Fruit fly (Drosophila melanogaster) Kc167 (cell line): ENCODE data around the gene CG17109.

Experiments
- Myc ChIP-seq: fragments of >200 bp; optimal IDR thresholded peaks from 2 replicates; lab custom pipeline; 2017; ENCODE audit warnings: missing external identifiers
- Sin3A ChIP-seq: fragments of >200 bp; optimal IDR thresholded peaks from 2 replicates; lab custom pipeline; 2018; ENCODE audit warnings: missing external identifiers
- h ChIP-seq: fragments of >200 bp; optimal IDR thresholded peaks from 3 replicates; lab custom pipeline; 2018; ENCODE audit warnings: missing external identifiers
- insv ChIP-seq: fragments of >200 bp; optimal IDR thresholded peaks from 3 replicates; lab custom pipeline; 2018; ENCODE audit warnings: missing external identifiers
- psq ChIP-seq: fragments of >200 bp; optimal IDR thresholded peaks from 2 replicates; lab custom pipeline; 2017; ENCODE audit warnings: missing external identifiers
- ttk ChIP-seq: sonication (Bioruptor generic); optimal IDR thresholded peaks from 2 replicates; lab custom pipeline; 2017; ENCODE audit warnings: missing external identifiers

CG17109 gene

DNA sequence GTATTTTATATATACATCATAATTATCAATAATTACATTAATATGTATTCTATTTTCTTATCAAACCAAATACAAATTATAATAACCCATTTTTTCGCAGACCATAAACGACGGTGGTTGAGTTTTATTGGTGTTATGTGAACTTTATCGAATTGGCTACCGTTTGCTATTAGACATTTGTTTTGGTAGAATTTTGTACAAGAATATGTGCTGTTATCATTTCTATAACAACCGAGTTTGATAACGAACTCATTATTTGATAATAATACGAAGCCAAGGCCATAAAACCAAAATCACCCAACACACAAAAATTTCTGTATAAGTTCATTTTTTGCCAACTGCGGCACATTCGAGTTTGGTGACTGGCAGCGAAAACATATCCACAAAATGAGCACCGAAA lies at the start of gene CG17109:
Gene CG17109, plus strand, starts transcription at position 345 of the 400 bp plus-strand sequence.
- TF ChIP-seq h (lab: Kevin White, UChicago) (no peak), psq (lab: Kevin White, UChicago) (no peak), Sin3A (lab: Kevin White, UChicago) (no peak), insv (no peak), Myc (lab: Kevin White, UChicago) (no peak), ttk (lab: Kevin White, UChicago) (no peak)

DNA sequence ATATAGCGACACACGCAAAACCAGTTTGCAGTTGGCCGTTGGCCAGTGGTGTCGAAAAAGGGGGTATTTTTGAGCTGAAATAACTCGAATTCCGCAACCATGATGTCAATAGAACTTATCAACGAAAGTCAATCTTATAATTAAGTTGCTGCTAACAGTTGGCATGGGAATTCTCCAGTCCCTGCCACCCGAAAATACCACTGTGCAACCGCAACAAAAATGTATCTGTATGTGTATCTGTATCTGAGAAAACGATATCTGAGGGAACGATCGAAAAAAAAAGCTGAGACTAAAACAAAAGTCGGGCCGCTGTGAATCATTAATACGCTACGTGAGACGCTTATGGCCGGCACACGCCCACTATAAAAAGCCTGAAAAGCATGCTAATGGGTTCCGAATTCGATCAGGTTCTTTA lies 49.0 kb upstream of the CG17109 start:
- TF ChIP-seq ttk (lab: Kevin White, UChicago) = no peak
- no peak for TF ChIP-seq Myc (lab: Kevin White, UChicago)
- TF ChIP-seq Sin3A (lab: Kevin White, UChicago) = no peak
- no peak for TF ChIP-seq psq (lab: Kevin White, UChicago)
- no peak for TF ChIP-seq h (lab: Kevin White, UChicago)
- TF ChIP-seq insv = no peak

- TF ChIP-seq Sin3A (lab: Kevin White, UChicago) (no peak), ttk (lab: Kevin White, UChicago) (no peak), Myc (lab: Kevin White, UChicago) (no peak), h (lab: Kevin White, UChicago) (no peak), insv (no peak), psq (lab: Kevin White, UChicago) (no peak)
These were observed 47.3 kb upstream of the CG17109 start, which contains the start of gene CG17121 for dm6 chr3R:23048089-23048689. Gene CG17121, minus strand, starts transcription at chr3R:23048214.

dm6 chr3R:23048690-23049118 lies 46.8 kb upstream of the CG17109 start:
- TF ChIP-seq insv (no peak), ttk (lab: Kevin White, UChicago) (no peak)

- TF ChIP-seq ttk (lab: Kevin White, UChicago) (peak; percentile 97), h (lab: Kevin White, UChicago) (no peak)
These were observed 43.8 kb upstream of the CG17109 start, which contains the start of gene Gr94a for dm6 chr3R:23051639-23052125. Gene Gr94a, plus strand, starts transcription at chr3R:23051689.

dm6 chr3R:23053135-23053730 lies 42.3 kb upstream of the CG17109 start:
- TF ChIP-seq Myc (lab: Kevin White, UChicago) = no peak
- TF ChIP-seq Sin3A (lab: Kevin White, UChicago) = no peak
- no peak for TF ChIP-seq ttk (lab: Kevin White, UChicago)
- TF ChIP-seq psq (lab: Kevin White, UChicago) = no peak
- TF ChIP-seq h (lab: Kevin White, UChicago) = no peak
- TF ChIP-seq insv = no peak

- no peak for TF ChIP-seq psq (lab: Kevin White, UChicago)
- no peak for TF ChIP-seq Myc (lab: Kevin White, UChicago)
- TF ChIP-seq insv = no peak
- TF ChIP-seq h (lab: Kevin White, UChicago) = no peak
- TF ChIP-seq ttk (lab: Kevin White, UChicago) = no peak
- no peak for TF ChIP-seq Sin3A (lab: Kevin White, UChicago)
These were observed 41.6 kb upstream of the CG17109 start, which contains the start of gene p53 for dm6 chr3R:23053936-23054335. Gene p53, minus strand, starts transcription at chr3R:23054082.

- TF ChIP-seq ttk (lab: Kevin White, UChicago) (peak; percentile 100), insv (no peak)
These were observed 39.4 kb upstream of the CG17109 start for dm6 chr3R:23056113-23056512.

dm6 chr3R:23056753-23057152 lies 38.7 kb upstream of the CG17109 start:
- TF ChIP-seq insv (no peak), Sin3A (lab: Kevin White, UChicago) (no peak), ttk (lab: Kevin White, UChicago) (no peak)

dm6 chr3R:23057390-23057789 lies 38.1 kb upstream of the CG17109 start:
- TF ChIP-seq h (lab: Kevin White, UChicago) (no peak), Sin3A (lab: Kevin White, UChicago) (no peak), Myc (lab: Kevin White, UChicago) (no peak), insv (no peak), psq (lab: Kevin White, UChicago) (no peak), ttk (lab: Kevin White, UChicago) (no peak)

dm6 chr3R:23058858-23059257 lies 36.6 kb upstream of the CG17109 start, which contains the start of gene Ctns:
Gene Ctns, minus strand, starts transcription at chr3R:23058958.
- TF ChIP-seq psq (lab: Kevin White, UChicago) = no peak
- TF ChIP-seq ttk (lab: Kevin White, UChicago) = no peak
- no peak for TF ChIP-seq Sin3A (lab: Kevin White, UChicago)
- no peak for TF ChIP-seq insv
- TF ChIP-seq h (lab: Kevin White, UChicago) = no peak
- no peak for TF ChIP-seq Myc (lab: Kevin White, UChicago)

dm6 chr3R:23060166-23060565 lies 35.3 kb upstream of the CG17109 start:
- no peak for TF ChIP-seq insv
- no peak for TF ChIP-seq Sin3A (lab: Kevin White, UChicago)
- no peak for TF ChIP-seq Myc (lab: Kevin White, UChicago)
- peak; percentile 92 for TF ChIP-seq ttk (lab: Kevin White, UChicago)
- no peak for TF ChIP-seq psq (lab: Kevin White, UChicago)
- no peak for TF ChIP-seq h (lab: Kevin White, UChicago)
